Fruit fly (Drosophila melanogaster) whole organism: ENCODE data around the gene wry.

Source experiments
- CG8478 ChIP-seq: fragments of >200 bp; optimal IDR thresholded peaks from 2 replicates; lab custom pipeline; 2018; ENCODE audit warnings: inconsistent platforms
- Dll ChIP-seq: fragments of >200 bp; optimal IDR thresholded peaks from 2 replicates; lab custom pipeline; 2017
- EcR ChIP-seq, 2 experiments: fragments of >200 bp; optimal IDR thresholded peaks; 2 replicates each; lab custom pipeline; 2017; ENCODE audit warnings: missing biosample characterization in 2 of 2, missing genetic modification characterization in 2 of 2, missing genetic modification reagents in 2 of 2
- pan ChIP-seq: fragments of >200 bp; optimal IDR thresholded peaks from 2 replicates; lab custom pipeline; 2017
- psq ChIP-seq: fragments of >200 bp; optimal IDR thresholded peaks from 2 replicates; lab custom pipeline; 2017
- usp ChIP-seq: fragments of >200 bp; optimal IDR thresholded peaks from 2 replicates; lab custom pipeline; 2017; ENCODE audit warnings: missing biosample characterization, missing genetic modification characterization, mixed read lengths

- TF ChIP-seq CG8478 (lab: Kevin White, UChicago) = no peak
- no peak for TF ChIP-seq usp
- TF ChIP-seq EcR (GFP tag; optimal IDR thresholded peaks at IDR 0.05; lab: Kevin White, UChicago) = no peak
- no peak for TF ChIP-seq pan (lab: Kevin White, UChicago)
- no peak for TF ChIP-seq psq (lab: Kevin White, UChicago)
- no peak for TF ChIP-seq Dll (lab: Kevin White, UChicago)
Measured at dm6 chr2L:1861994-1862393, 25.7 kb downstream of the wry start.
